Fruit fly (Drosophila melanogaster) whole organism, embryonic: ENCODE measurements around the gene wda.

ENCODE experiments used
- BEAF-32 ChIP-seq: fragments of 200-800 bp; sonication (Bioruptor generic); optimal IDR thresholded peaks from 3 replicates; lab custom pipeline; 2017; ENCODE audit warnings: missing biosample characterization, missing genetic modification characterization, mild to moderate bottlenecking, moderate library complexity, missing genetic modification reagents
- CG10959 ChIP-seq: fragments of 200-800 bp; sonication (Bioruptor generic); IDR thresholded peaks from 2 replicates; pipeline ENCODE4 v1.3.6; 2022; ENCODE audit warnings: missing biosample characterization, missing genetic modification characterization
- CG11247 ChIP-seq: fragments of 200-800 bp; sonication (Bioruptor generic); IDR thresholded peaks from 2 replicates; pipeline ENCODE4 v1.3.6; 2022; ENCODE audit warnings: missing biosample characterization, missing genetic modification characterization
- CG17829 ChIP-seq: fragments of 200-800 bp; optimal IDR thresholded peaks from 2 replicates; lab custom pipeline; 2019; ENCODE audit warnings: missing biosample characterization, mild to moderate bottlenecking, missing genetic modification characterization, moderate library complexity
- CG17912 ChIP-seq: fragments of 200-800 bp; sonication (Bioruptor generic); optimal IDR thresholded peaks from 2 replicates; lab custom pipeline; 2018; ENCODE audit warnings: missing biosample characterization, mild to moderate bottlenecking, missing genetic modification characterization
- CG1792 ChIP-seq: fragments of 200-800 bp; sonication (Bioruptor generic); optimal IDR thresholded peaks from 2 replicates; lab custom pipeline; 2016; ENCODE audit warnings: missing biosample characterization, missing genetic modification characterization
- CG2120 ChIP-seq: fragments of 200-800 bp; sonication (Bioruptor generic); optimal IDR thresholded peaks from 3 replicates; lab custom pipeline; 2016; ENCODE audit warnings: missing biosample characterization, missing genetic modification characterization
- CG2712 ChIP-seq: fragments of 200-800 bp; optimal IDR thresholded peaks from 3 replicates; lab custom pipeline; 2019; ENCODE audit warnings: missing biosample characterization, mild to moderate bottlenecking, missing genetic modification characterization, moderate library complexity
- CG3065 ChIP-seq: fragments of 200-800 bp; sonication (Bioruptor generic); optimal IDR thresholded peaks from 2 replicates; lab custom pipeline; 2016; ENCODE audit warnings: missing biosample characterization, missing genetic modification characterization
- CG31365 ChIP-seq: fragments of 200-800 bp; sonication (Bioruptor generic); optimal IDR thresholded peaks from 2 replicates; lab custom pipeline; 2018; ENCODE audit warnings: missing biosample characterization, mild to moderate bottlenecking, missing genetic modification characterization
- CG4707 ChIP-seq: fragments of 200-800 bp; sonication (Bioruptor generic); optimal IDR thresholded peaks from 2 replicates; lab custom pipeline; 2018; ENCODE audit warnings: missing biosample characterization, mild to moderate bottlenecking, missing genetic modification characterization, moderate library complexity
- CG6689 ChIP-seq: fragments of 200-800 bp; sonication (Bioruptor generic); IDR thresholded peaks from 2 replicates; pipeline ENCODE4 v1.3.6; 2022; ENCODE audit warnings: missing biosample characterization, missing genetic modification characterization
- CG6813 ChIP-seq: fragments of 200-800 bp; sonication (Bioruptor generic); optimal IDR thresholded peaks from 2 replicates; lab custom pipeline; 2017; ENCODE audit warnings: missing biosample characterization, missing genetic modification characterization, mild to moderate bottlenecking, moderate library complexity, missing genetic modification reagents
- CG6854 ChIP-seq: fragments of 200-800 bp; sonication (Bioruptor generic); optimal IDR thresholded peaks from 3 replicates; lab custom pipeline; 2017; ENCODE audit warnings: missing biosample characterization, mild to moderate bottlenecking, missing genetic modification characterization
- CG7271 ChIP-seq: fragments of 200-800 bp; sonication (Bioruptor generic); optimal IDR thresholded peaks from 2 replicates; lab custom pipeline; 2018; ENCODE audit warnings: missing biosample characterization, mild to moderate bottlenecking, missing genetic modification characterization, moderate library complexity
- CG7372 ChIP-seq: fragments of 200-800 bp; sonication (Bioruptor generic); IDR thresholded peaks from 2 replicates; pipeline ENCODE4 v1.3.6; 2022; ENCODE audit warnings: missing biosample characterization, missing genetic modification characterization
- CG8924 ChIP-seq: fragments of 200-800 bp; optimal IDR thresholded peaks from 3 replicates; lab custom pipeline; 2019; ENCODE audit warnings: missing biosample characterization, mild to moderate bottlenecking, missing genetic modification characterization, moderate library complexity
- E2f2 ChIP-seq: fragments of 200-800 bp; sonication (Bioruptor generic); IDR thresholded peaks from 2 replicates; pipeline ENCODE4 v1.3.6; 2022; ENCODE audit warnings: missing biosample characterization, missing genetic modification characterization
- Gsc ChIP-seq: fragments of 200-800 bp; sonication (Bioruptor generic); IDR thresholded peaks from 2 replicates; pipeline ENCODE4 v1.3.6; 2022; ENCODE audit warnings: missing biosample characterization, missing genetic modification characterization
- Hmr ChIP-seq: fragments of 200-800 bp; sonication (Bioruptor generic); optimal IDR thresholded peaks from 3 replicates; lab custom pipeline; 2017; ENCODE audit warnings: mild to moderate bottlenecking, missing biosample characterization, missing genetic modification reagents, missing genetic modification characterization
- Hsf ChIP-seq: fragments of 200-800 bp; sonication (Bioruptor generic); optimal IDR thresholded peaks from 3 replicates; lab custom pipeline; 2016; ENCODE audit warnings: missing biosample characterization, missing genetic modification characterization
- Jarid2 ChIP-seq: fragments of 200-800 bp; sonication (Bioruptor generic); optimal IDR thresholded peaks from 3 replicates; lab custom pipeline; 2017; ENCODE audit warnings: mild to moderate bottlenecking, missing biosample characterization, missing genetic modification reagents, missing genetic modification characterization
- Mes4 ChIP-seq: fragments of 200-800 bp; sonication (Bioruptor generic); optimal IDR thresholded peaks from 2 replicates; lab custom pipeline; 2016; ENCODE audit warnings: missing biosample characterization, missing genetic modification characterization
- NC2α ChIP-seq: fragments of 200-800 bp; sonication (Bioruptor generic); optimal IDR thresholded peaks from 2 replicates; lab custom pipeline; 2016; ENCODE audit warnings: missing biosample characterization, missing genetic modification characterization
- Opbp ChIP-seq: fragments of 200-800 bp; sonication (Bioruptor generic); IDR thresholded peaks from 3 replicates; pipeline ENCODE4 v1.3.6; 2022; ENCODE audit warnings: missing biosample characterization, missing genetic modification characterization; ENCODE audit not compliant: partially characterized antibody
- Pdp1 ChIP-seq, 2 experiments: fragments of 200-800 bp; sonication (Bioruptor generic); optimal IDR thresholded peaks; 3 replicates each; lab custom pipeline; 2016; ENCODE audit warnings: missing biosample characterization in 2 of 2, missing genetic modification characterization in 2 of 2, mild to moderate bottlenecking in 1 of 2, moderate library complexity in 1 of 2
- Rfx ChIP-seq: fragments of 200-800 bp; sonication (Bioruptor generic); IDR thresholded peaks from 2 replicates; pipeline ENCODE4 v1.3.6; 2022; ENCODE audit warnings: missing biosample characterization, missing genetic modification characterization
- Usf ChIP-seq: fragments of 200-800 bp; sonication (Bioruptor generic); optimal IDR thresholded peaks from 2 replicates; lab custom pipeline; 2017; ENCODE audit warnings: missing genotype, missing biosample characterization, missing genetic modification characterization
- Vsx1 ChIP-seq: fragments of 200-800 bp; sonication (Bioruptor generic); optimal IDR thresholded peaks from 2 replicates; lab custom pipeline; 2017; ENCODE audit warnings: missing biosample characterization, mild to moderate bottlenecking, missing genetic modification characterization, missing genetic modification reagents
- ash1 ChIP-seq: fragments of 200-800 bp; sonication (Bioruptor generic); optimal IDR thresholded peaks from 2 replicates; lab custom pipeline; 2018; ENCODE audit warnings: missing biosample characterization, mild to moderate bottlenecking, missing genetic modification characterization
- cato ChIP-seq: fragments of 200-800 bp; sonication (Bioruptor generic); optimal IDR thresholded peaks from 2 replicates; lab custom pipeline; 2016; ENCODE audit warnings: missing biosample characterization, missing genetic modification characterization, borderline replicate concordance
- crp ChIP-seq, 2 experiments: fragments of 200-800 bp; sonication (Bioruptor generic); optimal IDR thresholded peaks; 2 replicates in 1 of 2; 3 replicates in 1 of 2; lab custom pipeline; 2017; ENCODE audit warnings: missing biosample characterization in 2 of 2, missing genetic modification characterization in 2 of 2, mild to moderate bottlenecking in 1 of 2, moderate library complexity in 1 of 2
- cwo ChIP-seq: fragments of 200-800 bp; sonication (Bioruptor generic); optimal IDR thresholded peaks from 3 replicates; lab custom pipeline; 2017; ENCODE audit warnings: missing biosample characterization, missing genetic modification characterization, mild to moderate bottlenecking, moderate library complexity, missing genetic modification reagents
- dm ChIP-seq: fragments of 200-800 bp; sonication (Bioruptor generic); optimal IDR thresholded peaks from 3 replicates; lab custom pipeline; 2016; ENCODE audit warnings: missing biosample characterization, missing genetic modification characterization
- fd102C ChIP-seq: fragments of 200-800 bp; sonication (Bioruptor generic); optimal IDR thresholded peaks from 2 replicates; lab custom pipeline; 2018; ENCODE audit warnings: missing biosample characterization, mild to moderate bottlenecking, missing genetic modification characterization, moderate library complexity
- fd3F ChIP-seq: fragments of 200-800 bp; sonication (Bioruptor generic); optimal IDR thresholded peaks from 2 replicates; lab custom pipeline; 2018; ENCODE audit warnings: missing biosample characterization, mild to moderate bottlenecking, missing genetic modification characterization, moderate library complexity
- fd64A ChIP-seq: fragments of 200-800 bp; sonication (Bioruptor generic); optimal IDR thresholded peaks from 3 replicates; lab custom pipeline; 2018; ENCODE audit warnings: missing biosample characterization, mild to moderate bottlenecking, missing genetic modification characterization
- fd96Cb ChIP-seq: fragments of 200-800 bp; sonication (Bioruptor generic); optimal IDR thresholded peaks from 2 replicates; lab custom pipeline; 2018; ENCODE audit warnings: missing biosample characterization, mild to moderate bottlenecking, missing genetic modification characterization, moderate library complexity
- gro ChIP-seq: fragments of 200-800 bp; sonication (Bioruptor generic); optimal IDR thresholded peaks from 2 replicates; lab custom pipeline; 2016; ENCODE audit warnings: missing biosample characterization, missing genetic modification characterization
- ken ChIP-seq: fragments of 200-800 bp; sonication (Bioruptor generic); IDR thresholded peaks from 3 replicates; pipeline ENCODE4 v1.3.6; 2022; ENCODE audit warnings: missing biosample characterization, missing genetic modification characterization
- lab ChIP-seq: fragments of 200-800 bp; sonication (Bioruptor generic); optimal IDR thresholded peaks from 3 replicates; lab custom pipeline; 2017; ENCODE audit warnings: missing biosample characterization, missing genetic modification characterization, mild to moderate bottlenecking, moderate library complexity, missing genetic modification reagents
- lbe ChIP-seq: fragments of 200-800 bp; sonication (Bioruptor generic); optimal IDR thresholded peaks from 2 replicates; lab custom pipeline; 2016; ENCODE audit warnings: missing biosample characterization, mild to moderate bottlenecking, missing genetic modification characterization
- lola ChIP-seq, 3 experiments: fragments of >200 bp in 2 of 3; fragments of 200-800 bp in 1 of 3; sonication (Bioruptor generic) in 1 of 3; optimal IDR thresholded peaks; 2 replicates each; lab custom pipeline; 2017 to 2019; ENCODE audit warnings: missing biosample characterization in 3 of 3, missing genetic modification characterization in 3 of 3, mild to moderate bottlenecking in 1 of 3, moderate library complexity in 1 of 3
- mld ChIP-seq: fragments of 200-800 bp; sonication (Bioruptor generic); IDR thresholded peaks from 3 replicates; pipeline ENCODE4 v1.3.6; 2022; ENCODE audit warnings: missing biosample characterization, missing genetic modification characterization; ENCODE audit not compliant: partially characterized antibody
- ro ChIP-seq: fragments of 200-800 bp; sonication (Bioruptor generic); IDR thresholded peaks from 2 replicates; pipeline ENCODE4 v1.3.6; 2022; ENCODE audit warnings: missing biosample characterization, missing genetic modification characterization
- shn ChIP-seq: fragments of 200-800 bp; sonication (Bioruptor generic); optimal IDR thresholded peaks from 3 replicates; lab custom pipeline; 2016; ENCODE audit warnings: missing biosample characterization, missing genetic modification characterization
- slp2 ChIP-seq: fragments of 200-800 bp; sonication (Bioruptor generic); optimal IDR thresholded peaks from 2 replicates; lab custom pipeline; 2016; ENCODE audit warnings: missing biosample characterization, missing genetic modification characterization
- unpg ChIP-seq: fragments of 200-800 bp; sonication (Bioruptor generic); optimal IDR thresholded peaks from 3 replicates; lab custom pipeline; 2018; ENCODE audit warnings: missing biosample characterization, mild to moderate bottlenecking, missing genetic modification characterization, moderate library complexity
- zen ChIP-seq: fragments of 200-800 bp; sonication (Bioruptor generic); optimal IDR thresholded peaks from 3 replicates; lab custom pipeline; 2018; ENCODE audit warnings: missing biosample characterization, mild to moderate bottlenecking, missing genetic modification characterization, moderate library complexity

The wda gene

DNA sequence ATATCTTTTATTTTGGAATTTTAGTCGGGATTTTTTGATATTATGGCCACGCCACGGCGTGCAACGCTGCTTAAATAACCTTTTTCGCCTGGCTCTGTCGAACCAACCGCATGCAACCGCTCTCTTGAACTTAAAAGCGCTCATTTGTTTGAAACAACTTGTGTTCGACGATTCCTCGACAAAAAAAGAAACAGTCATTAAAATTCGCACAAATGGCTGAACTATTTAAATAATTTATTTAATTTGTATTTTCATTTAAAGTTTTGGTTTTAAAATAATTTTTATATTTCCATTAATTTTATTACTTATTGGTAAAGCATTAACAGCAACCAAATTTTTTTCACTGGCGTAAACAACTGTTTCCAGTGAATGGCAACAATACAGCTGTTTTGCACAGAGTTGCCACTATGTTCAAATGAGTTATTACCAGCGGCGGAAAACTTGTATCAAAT, 22.9 kb upstream of the wda start, which contains the start of the genes orb and Cdc16:
orb (minus strand) TSS at position 51 of the 452 bp plus-strand sequence.
Cdc16 (plus strand) TSS at position 396 of the 452 bp plus-strand sequence.
- peak; percentile 21 for TF ChIP-seq BEAF-32 (GFP tag; lab: Kevin White, UChicago)
- peak; percentile 30 for TF ChIP-seq fd102C (GFP tag; lab: Kevin White, UChicago)
- TF ChIP-seq CG2120 (GFP tag; lab: Kevin White, UChicago): peak; percentile 93
- peak; percentile 93 for TF ChIP-seq ken (GFP tag; lab: Robert Waterston, UW)
- peak; percentile 77 for TF ChIP-seq cato
- peak; percentile 92 for TF ChIP-seq CG8924 (tag; lab: Kevin White, UChicago)
- TF ChIP-seq CG6689 (GFP tag; lab: Robert Waterston, UW): peak; percentile 92
- TF ChIP-seq ash1 (GFP tag; lab: Kevin White, UChicago): no peak
- peak; percentile 64 for TF ChIP-seq slp2
- peak; percentile 96 for TF ChIP-seq unpg (GFP tag; lab: Kevin White, UChicago)
- peak; percentile 75 for TF ChIP-seq Hsf
- peak; percentile 82 for TF ChIP-seq CG7372 (GFP tag; lab: Robert Waterston, UW)
- TF ChIP-seq CG1792 (GFP tag; lab: Kevin White, UChicago): peak; percentile 54
- TF ChIP-seq lab (GFP tag; lab: Kevin White, UChicago): peak; percentile 95
- TF ChIP-seq cwo (GFP tag; lab: Kevin White, UChicago): peak; percentile 87
- peak; percentile 92 for TF ChIP-seq Hmr (GFP tag; lab: Kevin White, UChicago)
- peak; percentile 60 for TF ChIP-seq Usf (GFP tag; lab: Kevin White, UChicago)
- TF ChIP-seq mld: no peak
- TF ChIP-seq Opbp: 0 out of 3 replicates have a peak, but pooled peaks have one; percentile 22
- TF ChIP-seq Jarid2 (GFP tag; lab: Kevin White, UChicago): peak; percentile 51
- peak; percentile 73 for TF ChIP-seq CG4707 (GFP tag; lab: Kevin White, UChicago)
- peak; percentile 71 for TF ChIP-seq Vsx1 (GFP tag; lab: Kevin White, UChicago)
- peak; percentile 51 for TF ChIP-seq shn (GFP tag; lab: Kevin White, UChicago)
- peak; percentile 76 for TF ChIP-seq E2f2
- TF ChIP-seq CG31365 (tag; lab: Kevin White, UChicago): peak; percentile 46
- peak; percentile 76 for TF ChIP-seq CG6854 (GFP tag; lab: Kevin White, UChicago)
- TF ChIP-seq Pdp1 (GFP tag; optimal IDR thresholded peaks at IDR 0.05; lab: Kevin White, UChicago): peak; percentile 73 to 87
- peak; percentile 91 for TF ChIP-seq fd3F (GFP tag; lab: Kevin White, UChicago)
- peak; percentile 95 for TF ChIP-seq Rfx
- peak; percentile 92 for TF ChIP-seq CG17829 (tag; lab: Kevin White, UChicago)
- peak; percentile 79 for TF ChIP-seq CG10959 (GFP tag; lab: Robert Waterston, UW)
- TF ChIP-seq fd64A (GFP tag; lab: Kevin White, UChicago): no peak
- TF ChIP-seq crp (GFP tag; optimal IDR thresholded peaks at IDR 0.05; lab: Kevin White, UChicago): peak; percentile 87 to 98
- TF ChIP-seq Gsc (GFP tag; lab: Robert Waterston, UW): no peak
- TF ChIP-seq NC2α (GFP tag; lab: Kevin White, UChicago): peak; percentile 49
- peak; percentile 94 for TF ChIP-seq CG11247 (GFP tag; lab: Robert Waterston, UW)
- TF ChIP-seq Mes4 (GFP tag; lab: Kevin White, UChicago): peak; percentile 30
- TF ChIP-seq CG7271 (tag; lab: Kevin White, UChicago): peak; percentile 84
- peak; percentile 24 for TF ChIP-seq dm (GFP tag; lab: Kevin White, UChicago)
- TF ChIP-seq gro (GFP tag; lab: Kevin White, UChicago): peak; percentile 54
- TF ChIP-seq CG6813 (GFP tag; lab: Kevin White, UChicago): peak; percentile 83
- TF ChIP-seq lbe (GFP tag; lab: Kevin White, UChicago): no peak
- TF ChIP-seq fd96Cb (tag; lab: Kevin White, UChicago): peak; percentile 91
- TF ChIP-seq CG2712 (tag; lab: Kevin White, UChicago): peak; percentile 94
- TF ChIP-seq CG3065: peak; percentile 51
- peak; percentile 47 for TF ChIP-seq CG17912 (GFP tag; lab: Kevin White, UChicago)
- peak; percentile 79 for TF ChIP-seq ro (GFP tag; lab: Robert Waterston, UW)
- peak; percentile 84 for TF ChIP-seq zen (tag; lab: Kevin White, UChicago)
- peak in 1 of 3 experiments; percentile 82 for TF ChIP-seq lola (GFP tag; optimal IDR thresholded peaks at IDR 0.05; lab: Kevin White, UChicago)
